Worm (Caenorhabditis elegans) whole organism, young adult: Measurements from ENCODE around the gene ZC250.4.

Experiments
- B0019.2 ChIP-seq: fragments of 200-800 bp; sonication (Bioruptor generic); conservative IDR thresholded peaks from 2 replicates; pipeline ENCODE4 v1.3.6; 2022; ENCODE audit warnings: missing genetic modification reagents, missing genetic modification characterization, missing compliant biosample characterization
- C06A6.2 ChIP-seq: fragments of 200-800 bp; sonication (Bioruptor generic); conservative IDR thresholded peaks from 2 replicates; pipeline ENCODE4 v1.3.6; 2022; ENCODE audit warnings: missing genetic modification characterization, missing compliant biosample characterization
- C17E4.6 ChIP-seq: fragments of 200-800 bp; sonication (Bioruptor generic); IDR thresholded peaks from 2 replicates; pipeline ENCODE4 v1.3.6; 2022; ENCODE audit warnings: missing genetic modification reagents, missing genetic modification characterization, missing compliant biosample characterization
- D2030.7 ChIP-seq: fragments of 200-800 bp; sonication (Bioruptor generic); IDR thresholded peaks from 2 replicates; pipeline ENCODE4 v1.3.6; 2022; ENCODE audit warnings: missing genetic modification reagents, missing genetic modification characterization, missing compliant biosample characterization
- F22D6.2 ChIP-seq: sonication (generic microtip); optimal IDR thresholded peaks from 2 replicates; lab custom pipeline; 2016; ENCODE audit warnings: mild to moderate bottlenecking, missing genetic modification characterization, missing compliant biosample characterization
- F33H1.4 ChIP-seq: fragments of 200-800 bp; sonication (Bioruptor generic); IDR thresholded peaks from 2 replicates; pipeline ENCODE4 v1.3.6; 2022; ENCODE audit warnings: missing genetic modification reagents, missing genetic modification characterization, missing compliant biosample characterization
- F49E8.2 ChIP-seq: sonication (generic microtip); optimal IDR thresholded peaks from 3 replicates; lab custom pipeline; 2017; ENCODE audit warnings: missing genetic modification characterization, mild to moderate bottlenecking, missing compliant biosample characterization, antibody characterized with exemption, moderate library complexity; ENCODE audit not compliant: insufficient read depth
- K11D2.4 ChIP-seq: fragments of 200-800 bp; sonication (Bioruptor generic); IDR thresholded peaks from 2 replicates; pipeline ENCODE4 v1.3.6; 2022; ENCODE audit warnings: missing genetic modification reagents, missing genetic modification characterization, missing compliant biosample characterization
- Y53G8AR.9 ChIP-seq: fragments of 200-800 bp; sonication (Bioruptor generic); conservative IDR thresholded peaks from 2 replicates; pipeline ENCODE4 v1.3.6; 2022; ENCODE audit warnings: missing genetic modification reagents, missing genetic modification characterization, missing compliant biosample characterization
- attf-3 ChIP-seq: fragments of 200-800 bp; sonication (Bioruptor generic); conservative IDR thresholded peaks from 2 replicates; pipeline ENCODE4 v1.3.6; 2022; ENCODE audit warnings: missing genetic modification reagents, missing genetic modification characterization, missing compliant biosample characterization
- attf-5 ChIP-seq: fragments of 200-800 bp; sonication (Bioruptor generic); optimal IDR thresholded peaks from 2 replicates; lab custom pipeline; 2018; ENCODE audit warnings: mild to moderate bottlenecking, missing genetic modification characterization, missing compliant biosample characterization
- bed-1 ChIP-seq: fragments of 200-800 bp; sonication (Bioruptor generic); IDR thresholded peaks from 2 replicates; pipeline ENCODE4 v1.3.6; 2022; ENCODE audit warnings: missing genetic modification reagents, missing genetic modification characterization, missing compliant biosample characterization
- bed-2 ChIP-seq: fragments of 200-800 bp; sonication (Bioruptor generic); IDR thresholded peaks from 2 replicates; pipeline ENCODE4 v1.3.6; 2022; ENCODE audit warnings: missing genetic modification reagents, missing genetic modification characterization, missing compliant biosample characterization
- cebp-2 ChIP-seq: fragments of 200-800 bp; sonication (Bioruptor generic); IDR thresholded peaks from 2 replicates; pipeline ENCODE4 v1.3.6; 2022; ENCODE audit warnings: missing genetic modification characterization, missing compliant biosample characterization
- ceh-27 ChIP-seq: fragments of 200-800 bp; sonication (Bioruptor generic); optimal IDR thresholded peaks from 2 replicates; lab custom pipeline; 2018; ENCODE audit warnings: mild to moderate bottlenecking, missing genetic modification characterization, moderate library complexity, missing compliant biosample characterization
- ceh-91 ChIP-seq: fragments of 200-800 bp; sonication (Bioruptor generic); IDR thresholded peaks from 2 replicates; pipeline ENCODE4 v1.3.6; 2022; ENCODE audit warnings: missing genetic modification reagents, missing genetic modification characterization, missing compliant biosample characterization
- chd-7 ChIP-seq: sonication (generic microtip); optimal IDR thresholded peaks from 2 replicates; lab custom pipeline; 2016; ENCODE audit warnings: mild to moderate bottlenecking, missing genetic modification characterization, moderate library complexity, missing compliant biosample characterization
- dpff-1 ChIP-seq: sonication (generic microtip); optimal IDR thresholded peaks from 2 replicates; lab custom pipeline; 2017; ENCODE audit warnings: mild to moderate bottlenecking, missing genetic modification characterization, missing compliant biosample characterization
- dpl-1 ChIP-seq: fragments of 150-350 bp; optimal IDR thresholded peaks from 2 replicates; lab custom pipeline; 2014; ENCODE audit warnings: missing biosample characterization, missing genetic modification reagents, missing genetic modification characterization
- efl-1 ChIP-seq: fragments of 150-350 bp; optimal IDR thresholded peaks from 2 replicates; lab custom pipeline; 2014; ENCODE audit warnings: missing biosample characterization, missing genetic modification reagents, missing genetic modification characterization
- egl-44 ChIP-seq: fragments of 200-800 bp; sonication (Bioruptor generic); IDR thresholded peaks from 2 replicates; pipeline ENCODE4 v1.3.6; 2022; ENCODE audit warnings: missing genetic modification reagents, missing genetic modification characterization, missing compliant biosample characterization
- egrh-3 ChIP-seq: fragments of 200-800 bp; sonication (Bioruptor generic); IDR thresholded peaks from 2 replicates; pipeline ENCODE4 v1.3.6; 2022; ENCODE audit warnings: missing genetic modification reagents, missing genetic modification characterization, missing compliant biosample characterization
- ekl-4 ChIP-seq: fragments of 200-800 bp; sonication (Bioruptor generic); IDR thresholded peaks from 2 replicates; pipeline ENCODE4 v1.3.6; 2022; ENCODE audit warnings: missing genetic modification reagents, missing genetic modification characterization, missing compliant biosample characterization
- ets-4 ChIP-seq: fragments of 200-800 bp; sonication (Bioruptor generic); optimal IDR thresholded peaks from 2 replicates; lab custom pipeline; 2018; ENCODE audit warnings: mild to moderate bottlenecking, missing genetic modification characterization, missing compliant biosample characterization
- hmg-1.2 ChIP-seq: fragments of 200-800 bp; sonication (Bioruptor generic); IDR thresholded peaks from 2 replicates; pipeline ENCODE4 v1.3.6; 2022; ENCODE audit warnings: missing genetic modification reagents, missing genetic modification characterization, missing compliant biosample characterization
- hsf-1 ChIP-seq: fragments of 200-800 bp; sonication (Bioruptor generic); IDR thresholded peaks from 2 replicates; pipeline ENCODE4 v1.3.6; 2022; ENCODE audit warnings: missing genetic modification reagents, missing genetic modification characterization, missing compliant biosample characterization
- let-526 ChIP-seq: fragments of 200-800 bp; sonication (Bioruptor generic); IDR thresholded peaks from 2 replicates; pipeline ENCODE4 v1.3.6; 2022; ENCODE audit warnings: missing genetic modification reagents, missing genetic modification characterization, missing compliant biosample characterization
- let-607 ChIP-seq, 2 experiments: fragments of 200-800 bp in 1 of 2; sonication (Bioruptor generic) in 1 of 2; sonication (generic microtip) in 1 of 2; optimal IDR thresholded peaks; 2 replicates each; lab custom pipeline; 2016 to 2018; ENCODE audit warnings: mild to moderate bottlenecking in 2 of 2, missing compliant biosample characterization in 2 of 2, missing genetic modification characterization in 2 of 2, moderate library complexity in 2 of 2, missing genotype in 1 of 2
- lin-26 ChIP-seq: fragments of 200-800 bp; sonication (Bioruptor generic); IDR thresholded peaks from 2 replicates; pipeline ENCODE4 v1.3.6; 2022; ENCODE audit warnings: missing genetic modification reagents, missing genetic modification characterization, missing compliant biosample characterization
- lin-54 ChIP-seq: fragments of 200-800 bp; sonication (Bioruptor generic); optimal IDR thresholded peaks from 2 replicates; lab custom pipeline; 2018; ENCODE audit warnings: mild to moderate bottlenecking, missing genetic modification characterization, missing compliant biosample characterization
- madf-10 ChIP-seq: sonication (generic microtip); optimal IDR thresholded peaks from 2 replicates; lab custom pipeline; 2016; ENCODE audit warnings: mild to moderate bottlenecking, missing genetic modification characterization, missing compliant biosample characterization
- madf-3 ChIP-seq: fragments of 200-800 bp; sonication (Bioruptor generic); IDR thresholded peaks from 2 replicates; pipeline ENCODE4 v1.3.6; 2022; ENCODE audit warnings: missing genetic modification reagents, missing genetic modification characterization, missing compliant biosample characterization
- mcd-1 ChIP-seq: fragments of 200-800 bp; sonication (Bioruptor generic); IDR thresholded peaks from 2 replicates; pipeline ENCODE4 v1.3.6; 2022; ENCODE audit warnings: missing genetic modification reagents, missing genetic modification characterization, missing compliant biosample characterization
- mxl-1 ChIP-seq: sonication (generic microtip); optimal IDR thresholded peaks from 2 replicates; lab custom pipeline; 2016; ENCODE audit warnings: missing genetic modification characterization, missing compliant biosample characterization
- nfya-2 ChIP-seq: fragments of 200-800 bp; sonication (Bioruptor generic); IDR thresholded peaks from 2 replicates; pipeline ENCODE4 v1.3.6; 2022; ENCODE audit warnings: missing genetic modification reagents, missing genetic modification characterization, missing compliant biosample characterization
- nfyb-1 ChIP-seq: fragments of 200-800 bp; sonication (Bioruptor generic); IDR thresholded peaks from 2 replicates; pipeline ENCODE4 v1.3.6; 2022; ENCODE audit warnings: missing genetic modification reagents, missing genetic modification characterization, missing compliant biosample characterization
- nhr-120 ChIP-seq: fragments of 200-800 bp; sonication (Bioruptor generic); IDR thresholded peaks from 2 replicates; pipeline ENCODE4 v1.3.6; 2022; ENCODE audit warnings: missing genetic modification characterization, missing compliant biosample characterization
- nhr-80 ChIP-seq: sonication (generic microtip); optimal IDR thresholded peaks from 2 replicates; lab custom pipeline; 2016; ENCODE audit warnings: missing genetic modification characterization, missing compliant biosample characterization
- nhr-90 ChIP-seq: sonication (generic microtip); optimal IDR thresholded peaks from 2 replicates; lab custom pipeline; 2016; ENCODE audit warnings: missing genotype, mild to moderate bottlenecking, missing genetic modification characterization, missing compliant biosample characterization
- rcor-1 ChIP-seq: fragments of 200-800 bp; sonication (Bioruptor generic); IDR thresholded peaks from 2 replicates; pipeline ENCODE4 v1.3.6; 2022; ENCODE audit warnings: missing genetic modification reagents, missing genetic modification characterization, missing compliant biosample characterization
- repo-1 ChIP-seq: sonication (generic microtip); optimal IDR thresholded peaks from 2 replicates; lab custom pipeline; 2017; ENCODE audit warnings: mild to moderate bottlenecking, missing genetic modification characterization, missing compliant biosample characterization
- sdz-38 ChIP-seq: sonication (generic microtip); optimal IDR thresholded peaks from 2 replicates; lab custom pipeline; 2016; ENCODE audit warnings: missing genotype, missing genetic modification characterization, missing compliant biosample characterization
- snpc-3.4 ChIP-seq: sonication (generic microtip); optimal IDR thresholded peaks from 2 replicates; lab custom pipeline; 2017; ENCODE audit warnings: missing genetic modification characterization, mild to moderate bottlenecking, missing compliant biosample characterization, antibody characterized with exemption, moderate library complexity, missing genotype, missing genetic modification reagents
- tbp1 ChIP-seq: fragments of 200-800 bp; sonication (Bioruptor generic); optimal IDR thresholded peaks from 2 replicates; lab custom pipeline; 2018; ENCODE audit warnings: mild to moderate bottlenecking, missing genetic modification characterization, missing compliant biosample characterization
- tbx-9 ChIP-seq: sonication (generic microtip); optimal IDR thresholded peaks from 2 replicates; lab custom pipeline; 2016; ENCODE audit warnings: borderline replicate concordance, missing genetic modification characterization, inconsistent platforms, missing compliant biosample characterization
- unc-130 ChIP-seq: sonication (generic microtip); optimal IDR thresholded peaks from 2 replicates; lab custom pipeline; 2016; ENCODE audit warnings: missing genetic modification reagents, missing genetic modification characterization, missing compliant biosample characterization
- xnd-1 ChIP-seq: sonication (generic microtip); optimal IDR thresholded peaks from 2 replicates; lab custom pipeline; 2016; ENCODE audit warnings: missing genotype, missing genetic modification reagents, missing genetic modification characterization, missing compliant biosample characterization

ZC250.4 gene

ce11 chrV:5790497-5791280 is 22.2 kb downstream of the ZC250.4 start, which contains the start of the genes nhr-142 and F44E7.9 (continued):
- no peak for TF ChIP-seq sdz-38 (tag; lab: Kevin White, UChicago)
- peak; percentile 67; the same call in 1 of the 2 replicates for TF ChIP-seq let-526 (GFP tag; lab: Robert Waterston, UW)
- peak; percentile 57 for TF ChIP-seq repo-1 (tag; lab: Kevin White, UChicago)
- no peak for TF ChIP-seq nhr-90
- TF ChIP-seq C06A6.2 (GFP tag; lab: Robert Waterston, UW), result peak; percentile 81
- TF ChIP-seq dpff-1 (tag; lab: Kevin White, UChicago), result no peak
- peak; percentile 71 for TF ChIP-seq attf-3 (GFP tag; lab: Robert Waterston, UW)
- no peak for TF ChIP-seq nhr-120 (GFP tag; lab: Robert Waterston, UW)
- TF ChIP-seq mcd-1, result peak; percentile 87
- TF ChIP-seq Y53G8AR.9 (GFP tag; lab: Robert Waterston, UW), result peak; percentile 84; the same call in 1 of the 2 replicates
- no peak for TF ChIP-seq B0019.2 (GFP tag; lab: Robert Waterston, UW)
- peak; percentile 71 for TF ChIP-seq madf-10 (tag; lab: Kevin White, UChicago)
- TF ChIP-seq lin-54 (GFP tag; lab: Kevin White, UChicago), result peak; percentile 84
- peak in 1 of 2 experiments; percentile 53 for TF ChIP-seq let-607 (tag; optimal IDR thresholded peaks at IDR 0.05; lab: Kevin White, UChicago)
- TF ChIP-seq ceh-91 (GFP tag; lab: Robert Waterston, UW), result peak; percentile 54
- peak; percentile 53 for TF ChIP-seq xnd-1 (tag; lab: Kevin White, UChicago)
- peak; percentile 48; the same call in 1 of the 2 replicates for TF ChIP-seq egl-44 (GFP tag; lab: Robert Waterston, UW)
- TF ChIP-seq mxl-1 (tag; lab: Kevin White, UChicago), result no peak
- TF ChIP-seq chd-7 (tag; lab: Kevin White, UChicago), result peak; percentile 22
- TF ChIP-seq nfya-2 (GFP tag; lab: Robert Waterston, UW), result no peak
- TF ChIP-seq unc-130 (GFP tag; lab: Kevin White, UChicago), result peak; percentile 40
- 0 out of 2 replicates have a peak, but pooled peaks have one; percentile 10 for TF ChIP-seq hsf-1 (GFP tag; lab: Robert Waterston, UW)
- TF ChIP-seq cebp-2 (GFP tag; lab: Robert Waterston, UW), result no peak
- no peak for TF ChIP-seq ets-4 (GFP tag; lab: Kevin White, UChicago)
- 0 out of 2 replicates have a peak, but pooled peaks have one; percentile 22 for TF ChIP-seq C17E4.6 (GFP tag; lab: Robert Waterston, UW)
- TF ChIP-seq dpl-1 (GFP tag; lab: Kevin White, UChicago), result peak; percentile 50
- TF ChIP-seq tbx-9 (tag; lab: Kevin White, UChicago), result no peak
- TF ChIP-seq snpc-3.4 (tag; lab: Kevin White, UChicago), result peak; percentile 67
- TF ChIP-seq F49E8.2 (tag; lab: Kevin White, UChicago), result peak; percentile 42
- TF ChIP-seq tbp1 (GFP tag; lab: Kevin White, UChicago), result peak; percentile 68
- peak; percentile 73 for TF ChIP-seq nhr-80 (tag; lab: Kevin White, UChicago)
- peak; percentile 63; the same call in 1 of the 2 replicates for TF ChIP-seq nfyb-1
- TF ChIP-seq F33H1.4 (GFP tag; lab: Robert Waterston, UW), result peak; percentile 67
- TF ChIP-seq efl-1 (GFP tag; lab: Kevin White, UChicago), result peak; percentile 52
- 0 out of 2 replicates have a peak, but pooled peaks have one; percentile 57 for TF ChIP-seq madf-3
- peak; percentile 76 for TF ChIP-seq D2030.7 (GFP tag; lab: Robert Waterston, UW)
- TF ChIP-seq rcor-1 (GFP tag; lab: Robert Waterston, UW), result peak; percentile 87
- peak; percentile 58 for TF ChIP-seq hmg-1.2 (GFP tag; lab: Robert Waterston, UW)
- TF ChIP-seq attf-5 (GFP tag; lab: Kevin White, UChicago), result peak; percentile 86
- TF ChIP-seq K11D2.4 (GFP tag; lab: Robert Waterston, UW), result peak; percentile 70
- TF ChIP-seq bed-2 (GFP tag; lab: Robert Waterston, UW), result no peak
- TF ChIP-seq F22D6.2 (tag; lab: Kevin White, UChicago), result peak; percentile 47
- TF ChIP-seq ceh-27 (GFP tag; lab: Kevin White, UChicago), result peak; percentile 77
- no peak for TF ChIP-seq bed-1 (GFP tag; lab: Robert Waterston, UW)
- peak; percentile 30; the same call in 1 of the 2 replicates for TF ChIP-seq ekl-4 (GFP tag; lab: Robert Waterston, UW)
- TF ChIP-seq lin-26 (GFP tag; lab: Robert Waterston, UW), result no peak
- peak; percentile 51; the same call in 1 of the 2 replicates for TF ChIP-seq egrh-3 (GFP tag; lab: Robert Waterston, UW)
